Worm (Caenorhabditis elegans) whole organism, young adult: ENCODE data around the gene sdz-9.

Experiments used
- F49E8.2 ChIP-seq: sonication (generic microtip); optimal IDR thresholded peaks from 3 replicates; lab custom pipeline; 2017; ENCODE audit warnings: missing genetic modification characterization, mild to moderate bottlenecking, missing compliant biosample characterization, antibody characterized with exemption, moderate library complexity; ENCODE audit not compliant: insufficient read depth
- F55B11.4 ChIP-seq: sonication (generic microtip); optimal IDR thresholded peaks from 2 replicates; lab custom pipeline; 2016; ENCODE audit warnings: missing compliant biosample characterization, missing genetic modification characterization, borderline replicate concordance; ENCODE audit not compliant: insufficient read depth
- athp-1 ChIP-seq: sonication (generic microtip); optimal IDR thresholded peaks from 2 replicates; lab custom pipeline; 2017; ENCODE audit warnings: mild to moderate bottlenecking, missing genetic modification characterization, missing compliant biosample characterization
- ceh-58 ChIP-seq: fragments of 200-800 bp; sonication (Bioruptor generic); IDR thresholded peaks from 2 replicates; pipeline ENCODE4 v1.3.6; 2022; ENCODE audit warnings: missing genetic modification characterization, missing compliant biosample characterization
- ceh-79 ChIP-seq: sonication (generic microtip); optimal IDR thresholded peaks from 2 replicates; lab custom pipeline; 2017; ENCODE audit warnings: mild to moderate bottlenecking, missing genetic modification characterization, missing compliant biosample characterization
- egrh-3 ChIP-seq: fragments of 200-800 bp; sonication (Bioruptor generic); IDR thresholded peaks from 2 replicates; pipeline ENCODE4 v1.3.6; 2022; ENCODE audit warnings: missing genetic modification reagents, missing genetic modification characterization, missing compliant biosample characterization
- hmg-1.2 ChIP-seq: fragments of 200-800 bp; sonication (Bioruptor generic); IDR thresholded peaks from 2 replicates; pipeline ENCODE4 v1.3.6; 2022; ENCODE audit warnings: missing genetic modification reagents, missing genetic modification characterization, missing compliant biosample characterization
- lin-35 ChIP-seq, 3 experiments: fragments of 150-350 bp in 2 of 3; sonication (generic microtip) in 1 of 3; optimal IDR thresholded peaks; 2 replicates each; lab custom pipeline; 2014 to 2018; ENCODE audit warnings: missing biosample characterization in 3 of 3, missing genetic modification characterization in 3 of 3, missing genetic modification reagents in 3 of 3
- pha-4 ChIP-seq: fragments of 150-350 bp; sonication (generic microtip); optimal IDR thresholded peaks from 2 replicates; lab custom pipeline; 2014; ENCODE audit warnings: missing biosample characterization, missing genetic modification reagents, missing genetic modification characterization
- unc-130 ChIP-seq: sonication (generic microtip); optimal IDR thresholded peaks from 2 replicates; lab custom pipeline; 2016; ENCODE audit warnings: missing genetic modification reagents, missing genetic modification characterization, missing compliant biosample characterization
- unc-62 ChIP-seq: fragments of 150-350 bp; optimal IDR thresholded peaks from 2 replicates; lab custom pipeline; 2014; ENCODE audit warnings: missing biosample characterization, missing genetic modification reagents, missing genetic modification characterization

DNA sequence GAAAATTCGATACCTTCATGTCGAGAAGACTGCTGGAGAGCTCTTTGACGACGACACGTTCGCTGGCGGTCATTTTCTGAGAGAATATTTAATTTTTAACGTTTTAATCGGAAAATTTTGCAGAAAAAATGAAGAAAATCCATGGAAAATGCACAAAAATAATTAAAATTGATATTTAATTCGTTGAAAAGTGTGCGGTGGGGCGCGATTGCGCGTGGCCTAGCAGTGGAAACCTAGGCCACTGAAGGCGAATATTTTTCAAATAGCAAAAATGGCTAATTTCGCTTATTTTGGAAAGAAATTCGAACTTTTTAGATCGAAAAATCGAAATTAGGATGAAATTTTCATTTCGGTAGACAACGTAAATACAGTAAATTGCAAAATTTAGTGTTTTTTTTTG is 20.9 kb downstream of the sdz-9 start, which contains the start of gene F29A7.6:
- TF ChIP-seq pha-4 (tag; lab: Kevin White, UChicago), result no peak
- TF ChIP-seq athp-1 (tag; lab: Kevin White, UChicago), result no peak
- TF ChIP-seq hmg-1.2 (GFP tag; lab: Robert Waterston, UW), result no peak
- peak; percentile 35 for TF ChIP-seq unc-130
- no peak for TF ChIP-seq ceh-79 (tag; lab: Kevin White, UChicago)
- TF ChIP-seq F55B11.4 (tag; lab: Kevin White, UChicago), result no peak
- no peak for TF ChIP-seq lin-35 (GFP tag; optimal IDR thresholded peaks at IDR 0.05; lab: Kevin White, UChicago)
- TF ChIP-seq F49E8.2 (tag; lab: Kevin White, UChicago), result no peak
- no peak for TF ChIP-seq unc-62 (GFP tag; lab: Kevin White, UChicago)
- TF ChIP-seq ceh-58, result no peak
- no peak for TF ChIP-seq egrh-3
